Comparison of ENCODE assay signal across 5 worm cellular contexts in the genomic region with DNA sequence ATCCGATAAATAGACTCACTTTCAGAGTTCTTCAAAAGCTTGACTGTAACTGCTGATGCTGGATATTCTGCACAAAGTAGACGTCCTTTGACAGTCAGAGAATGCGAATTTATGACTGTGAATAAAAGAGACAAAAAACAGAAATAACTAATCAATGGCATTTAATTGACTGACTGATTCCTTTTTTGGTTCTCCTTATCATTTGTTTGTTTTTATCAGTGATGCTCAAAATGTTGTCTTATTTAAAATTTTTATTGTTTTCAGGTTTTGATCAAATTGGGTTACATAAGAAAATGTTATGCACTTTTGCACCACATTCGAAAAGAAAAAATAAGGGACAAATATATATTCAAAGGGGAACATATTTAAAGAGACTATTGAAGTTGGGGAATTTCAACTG.
TF ChIP-seq lines count a peak whose summit lies in the region.

A gene (minus strand): TSS at position 171 of the 400 bp plus-strand sequence.

TF ChIP-seq in whole organism, L1 larva, 84 proteins besides CTCF, POLR2A, EP300 and RAD21:
- no peak for TF ChIP-seq efl-3 (GFP tag; optimal IDR thresholded peaks at IDR 0.05; lab: Kevin White, UChicago)
- no peak for TF ChIP-seq lin-39 (tag; optimal IDR thresholded peaks at IDR 0.05; lab: Kevin White, UChicago)
- TF ChIP-seq elt-2 (tag; optimal IDR thresholded peaks at IDR 0.05; lab: Kevin White, UChicago) = peak; percentile 41
- TF ChIP-seq ceh-90 (tag; optimal IDR thresholded peaks at IDR 0.05; lab: Kevin White, UChicago) = no peak

TF ChIP-seq in whole organism, L2 larva, 48 proteins besides CTCF, POLR2A, EP300 and RAD21:
- no peak for TF ChIP-seq R02D3.7 (tag; optimal IDR thresholded peaks at IDR 0.05; lab: Kevin White, UChicago)
- no peak for TF ChIP-seq nhr-21 (tag; optimal IDR thresholded peaks at IDR 0.05; lab: Kevin White, UChicago)
- peak; percentile 59 for TF ChIP-seq fos-1 (tag; optimal IDR thresholded peaks at IDR 0.05; lab: Kevin White, UChicago)

TF ChIP-seq in whole organism, L3 larva, 47 proteins besides CTCF, POLR2A, EP300 and RAD21:
- TF ChIP-seq ZK546.5 (tag; optimal IDR thresholded peaks at IDR 0.05; lab: Kevin White, UChicago) = no peak
- no peak for TF ChIP-seq skn-1 (tag; optimal IDR thresholded peaks at IDR 0.05; lab: Kevin White, UChicago)
- TF ChIP-seq egl-5 (tag; optimal IDR thresholded peaks at IDR 0.05; lab: Kevin White, UChicago) = no peak
- no peak for TF ChIP-seq pha-4 (tag; optimal IDR thresholded peaks at IDR 0.05; lab: Kevin White, UChicago)
- TF ChIP-seq ceh-82 (tag; optimal IDR thresholded peaks at IDR 0.05; lab: Kevin White, UChicago) = no peak
- TF ChIP-seq elt-1 (tag; optimal IDR thresholded peaks at IDR 0.05; lab: Kevin White, UChicago) = no peak
- TF ChIP-seq elt-2 (tag; optimal IDR thresholded peaks at IDR 0.05; lab: Kevin White, UChicago) = peak; percentile 64
- TF ChIP-seq pqm-1 (tag; optimal IDR thresholded peaks at IDR 0.05; lab: Kevin White, UChicago) = peak; percentile 24
- no peak for TF ChIP-seq mml-1 (tag; optimal IDR thresholded peaks at IDR 0.05; lab: Kevin White, UChicago)
TF ChIP-seq in whole organism, L3 larva: peak in this region for 2.

TF ChIP-seq in whole organism, L4 larva, 104 proteins besides CTCF, POLR2A, EP300 and RAD21:
- no peak for TF ChIP-seq pha-4 (GFP tag; IDR thresholded peaks at IDR 0.05; lab: Robert Waterston, UW)
- TF ChIP-seq pha-4 (tag; optimal IDR thresholded peaks at IDR 0.05; lab: Kevin White, UChicago) = no peak
- no peak for TF ChIP-seq duxl-1 (tag; optimal IDR thresholded peaks at IDR 0.05; lab: Kevin White, UChicago; ENCODE audit: poor library complexity)
- no peak for TF ChIP-seq ceh-20 (GFP tag; IDR thresholded peaks at IDR 0.05; lab: Robert Waterston, UW)
- no peak for TF ChIP-seq dmd-9 (GFP tag; IDR thresholded peaks at IDR 0.05; lab: Robert Waterston, UW)
- TF ChIP-seq lin-38 (GFP tag; IDR thresholded peaks at IDR 0.05; lab: Robert Waterston, UW) = no peak
- TF ChIP-seq F26F4.8 (GFP tag; conservative IDR thresholded peaks at IDR 0.05; lab: Robert Waterston, UW) = no peak
- TF ChIP-seq ztf-7 (tag; optimal IDR thresholded peaks at IDR 0.05; lab: Kevin White, UChicago) = no peak
- 0 out of 2 replicates have a peak, but pooled peaks have one; percentile 22 for TF ChIP-seq dmd-6 (GFP tag; IDR thresholded peaks at IDR 0.05; lab: Robert Waterston, UW)
- no peak for TF ChIP-seq lin-39 (tag; optimal IDR thresholded peaks at IDR 0.05; lab: Kevin White, UChicago)
- no peak for TF ChIP-seq sdz-12 (GFP tag; optimal IDR thresholded peaks at IDR 0.05; lab: Kevin White, UChicago)
- TF ChIP-seq zag-1 (tag; optimal IDR thresholded peaks at IDR 0.05; lab: Kevin White, UChicago) = no peak
- TF ChIP-seq dve-1 (tag; optimal IDR thresholded peaks at IDR 0.05; lab: Kevin White, UChicago; ENCODE audit: insufficient read depth) = peak; percentile 27
- no peak for TF ChIP-seq egl-27 (tag; optimal IDR thresholded peaks at IDR 0.05; lab: Kevin White, UChicago)
- TF ChIP-seq daf-12 (tag; optimal IDR thresholded peaks at IDR 0.05; lab: Kevin White, UChicago) = no peak
- TF ChIP-seq Y75B8A.6 (GFP tag; IDR thresholded peaks at IDR 0.05; lab: Robert Waterston, UW) = no peak
- TF ChIP-seq daf-16 (GFP tag; optimal IDR thresholded peaks at IDR 0.05; lab: Kevin White, UChicago) = no peak
- TF ChIP-seq daf-16 (tag; optimal IDR thresholded peaks at IDR 0.05; lab: Kevin White, UChicago) = peak; percentile 73
- peak; percentile 30 for TF ChIP-seq pqm-1 (tag; optimal IDR thresholded peaks at IDR 0.05; lab: Kevin White, UChicago)

TF ChIP-seq in whole organism, young adult, 124 proteins besides CTCF, POLR2A, EP300 and RAD21:
- TF ChIP-seq nhr-80 (tag; optimal IDR thresholded peaks at IDR 0.05; lab: Kevin White, UChicago) = peak; percentile 51
- TF ChIP-seq attf-6 (GFP tag; IDR thresholded peaks at IDR 0.05; lab: Robert Waterston, UW) = no peak
